Fruit fly (Drosophila melanogaster): ENCODE results near the gene CG6204.

The CG6204 gene

DNA sequence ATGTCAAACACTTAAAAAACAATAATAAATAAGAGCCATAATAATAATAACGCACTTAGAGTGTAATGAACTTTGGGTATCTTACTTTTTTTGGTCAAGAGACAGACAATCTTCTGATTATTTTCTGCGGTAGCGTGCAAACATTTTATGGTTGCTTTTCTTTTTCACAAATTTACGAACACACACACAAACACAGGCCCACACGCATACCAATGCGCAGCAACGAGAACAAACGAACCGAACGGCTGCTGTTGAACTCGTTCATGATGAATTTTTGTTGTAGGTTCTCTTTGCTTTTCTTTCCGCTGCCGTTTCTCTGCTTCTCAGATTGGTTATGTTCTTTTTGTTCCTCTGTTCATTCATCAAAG, 40.5 kb downstream of the CG6204 start:
- TF ChIP-seq sens (GFP tag): peak; percentile 16
- peak; percentile 59 for TF ChIP-seq cg (GFP tag; optimal IDR thresholded peaks at IDR 0.05)
- no peak for TF ChIP-seq ato (GFP tag; IDR thresholded peaks at IDR 0.05; ENCODE audit: partially characterized antibody)
- TF ChIP-seq maf-S (GFP tag; optimal IDR thresholded peaks at IDR 0.05): no peak
- TF ChIP-seq CG12155 (GFP tag; optimal IDR thresholded peaks at IDR 0.05): peak; percentile 53
- no peak for TF ChIP-seq CG10147 (GFP tag; optimal IDR thresholded peaks at IDR 0.05)
- peak; percentile 16 for TF ChIP-seq bigmax (GFP tag; optimal IDR thresholded peaks at IDR 0.05)
- no peak for TF ChIP-seq CG12299 (tag; optimal IDR thresholded peaks at IDR 0.05)
- no peak for TF ChIP-seq Awh (GFP tag; IDR thresholded peaks at IDR 0.05)
- TF ChIP-seq corto (GFP tag; optimal IDR thresholded peaks at IDR 0.05): peak; percentile 11
- no peak for TF ChIP-seq CG12659 (GFP tag; optimal IDR thresholded peaks at IDR 0.05)
- TF ChIP-seq CG17612 (GFP tag; IDR thresholded peaks at IDR 0.05): no peak
- peak; percentile 44 for TF ChIP-seq CG17385 (GFP tag; optimal IDR thresholded peaks at IDR 0.05)
- TF ChIP-seq CG8478 (optimal IDR thresholded peaks at IDR 0.05): peak; percentile 29
- no peak for TF ChIP-seq Mad (GFP tag; optimal IDR thresholded peaks at IDR 0.05)
- 0 out of 2 replicates have a peak, but pooled peaks have one; percentile 57 for TF ChIP-seq CG4360 (GFP tag; IDR thresholded peaks at IDR 0.05)

dm6 chr3R:24234721-24235120, 41.1 kb downstream of the CG6204 start:
- TF ChIP-seq vfl (GFP tag; optimal IDR thresholded peaks at IDR 0.05): no peak
- TF ChIP-seq ato (GFP tag; IDR thresholded peaks at IDR 0.05; ENCODE audit: partially characterized antibody): no peak
- TF ChIP-seq CG17912 (GFP tag; optimal IDR thresholded peaks at IDR 0.05): no peak
- no peak for TF ChIP-seq tgo (GFP tag; IDR thresholded peaks at IDR 0.05)
- no peak for TF ChIP-seq bsh (GFP tag; optimal IDR thresholded peaks at IDR 0.05)
- TF ChIP-seq CG7745 (tag; optimal IDR thresholded peaks at IDR 0.05): peak; percentile 21
- peak; percentile 54 for TF ChIP-seq Dref (GFP tag; IDR thresholded peaks at IDR 0.05)
- TF ChIP-seq Scr (GFP tag; IDR thresholded peaks at IDR 0.05; ENCODE audit: partially characterized antibody): peak; percentile 8; the same call in 1 of the 2 replicates
- peak; percentile 1 for TF ChIP-seq Myb (GFP tag; optimal IDR thresholded peaks at IDR 0.05)
- peak; percentile 2 for TF ChIP-seq pzg (GFP tag; optimal IDR thresholded peaks at IDR 0.05)
- TF ChIP-seq Sry-δ (GFP tag; optimal IDR thresholded peaks at IDR 0.05): peak; percentile 55
- no peak for TF ChIP-seq sna (GFP tag; IDR thresholded peaks at IDR 0.05; ENCODE audit: partially characterized antibody)
- peak; percentile 7 for TF ChIP-seq CG2116 (GFP tag; optimal IDR thresholded peaks at IDR 0.05)
- TF ChIP-seq CG7963 (GFP tag; IDR thresholded peaks at IDR 0.05; ENCODE audit: partially characterized antibody): 0 out of 3 replicates have a peak, but pooled peaks have one; percentile 32
- 0 out of 3 replicates have a peak, but pooled peaks have one; percentile 15 for TF ChIP-seq CG34224 (GFP tag; IDR thresholded peaks at IDR 0.05; ENCODE audit: partially characterized antibody)
- no peak for TF ChIP-seq wek (GFP tag; optimal IDR thresholded peaks at IDR 0.05)
- no peak for TF ChIP-seq CG18619 (GFP tag; optimal IDR thresholded peaks at IDR 0.05)
- TF ChIP-seq CG1792 (GFP tag; optimal IDR thresholded peaks at IDR 0.05): no peak
